Worm (Caenorhabditis elegans): Measurements from ENCODE around the gene nkb-3.

The nkb-3 gene

DNA sequence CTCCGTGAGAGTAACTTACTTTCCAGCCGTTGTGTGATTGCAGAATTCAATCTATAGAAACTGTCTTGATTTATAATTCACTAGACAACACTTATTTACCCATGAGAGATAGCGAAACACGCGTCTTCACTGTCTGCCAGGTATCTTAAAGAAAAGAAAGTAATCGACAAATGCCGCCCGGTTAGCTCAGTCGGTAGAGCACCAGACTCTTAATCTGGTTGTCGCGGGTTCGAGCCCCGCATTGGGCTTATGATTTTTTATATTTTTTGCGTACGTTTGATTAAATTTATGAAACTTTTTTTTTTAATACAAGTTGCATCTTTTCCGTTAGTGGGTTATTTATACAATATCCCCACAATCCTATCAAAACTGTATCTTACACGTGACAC is 11.7 kb upstream of the nkb-3 start (continued):
- no peak for TF ChIP-seq xnd-1 (tag; optimal IDR thresholded peaks at IDR 0.05)
- TF ChIP-seq athp-1 (tag; optimal IDR thresholded peaks at IDR 0.05) = peak; percentile 9
- no peak for TF ChIP-seq egl-18 (GFP tag; IDR thresholded peaks at IDR 0.05)
- TF ChIP-seq F57A8.1 (GFP tag; optimal IDR thresholded peaks at IDR 0.05) = peak; percentile 51
- no peak for TF ChIP-seq hlh-26 (GFP tag; conservative IDR thresholded peaks at IDR 0.05)
- peak; percentile 56 for TF ChIP-seq ZK185.1 (tag; optimal IDR thresholded peaks at IDR 0.05; ENCODE audit: poor library complexity, severe bottlenecking)
- 0 out of 2 replicates have a peak, but pooled peaks have one; percentile 18 for TF ChIP-seq egrh-3 (GFP tag; IDR thresholded peaks at IDR 0.05)
- TF ChIP-seq let-526 (GFP tag; IDR thresholded peaks at IDR 0.05) = no peak
- TF ChIP-seq rec-8 (tag; optimal IDR thresholded peaks at IDR 0.05) = peak in 1 of 2 experiments; percentile 25
- TF ChIP-seq ceh-91 (GFP tag; IDR thresholded peaks at IDR 0.05) = no peak
- no peak for TF ChIP-seq Y79H2A.3 (GFP tag; conservative IDR thresholded peaks at IDR 0.05)
- TF ChIP-seq F49E8.2 (tag; optimal IDR thresholded peaks at IDR 0.05; ENCODE audit: insufficient read depth) = no peak
- TF ChIP-seq D2030.7 (GFP tag; IDR thresholded peaks at IDR 0.05) = peak; percentile 63
- no peak for TF ChIP-seq bed-1 (GFP tag; IDR thresholded peaks at IDR 0.05)
- TF ChIP-seq egl-44 (GFP tag; IDR thresholded peaks at IDR 0.05) = no peak
- no peak for TF ChIP-seq somi-1 (GFP tag; optimal IDR thresholded peaks at IDR 0.05)
- TF ChIP-seq ceh-27 (GFP tag; optimal IDR thresholded peaks at IDR 0.05) = peak; percentile 2
- TF ChIP-seq sea-2 (GFP tag; IDR thresholded peaks at IDR 0.05) = no peak
- peak; percentile 3 for TF ChIP-seq snpc-4 (GFP tag; optimal IDR thresholded peaks at IDR 0.05)
- TF ChIP-seq snpc-4 (tag; optimal IDR thresholded peaks at IDR 0.05) = no peak
- peak; percentile 68 for TF ChIP-seq hmg-1.2 (GFP tag; IDR thresholded peaks at IDR 0.05)
- no peak for TF ChIP-seq snpc-1.3 (tag; optimal IDR thresholded peaks at IDR 0.05; ENCODE audit: insufficient read depth)
- TF ChIP-seq ztf-25 (GFP tag; IDR thresholded peaks at IDR 0.05) = peak; percentile 76; the same call in 1 of the 2 replicates

DNA sequence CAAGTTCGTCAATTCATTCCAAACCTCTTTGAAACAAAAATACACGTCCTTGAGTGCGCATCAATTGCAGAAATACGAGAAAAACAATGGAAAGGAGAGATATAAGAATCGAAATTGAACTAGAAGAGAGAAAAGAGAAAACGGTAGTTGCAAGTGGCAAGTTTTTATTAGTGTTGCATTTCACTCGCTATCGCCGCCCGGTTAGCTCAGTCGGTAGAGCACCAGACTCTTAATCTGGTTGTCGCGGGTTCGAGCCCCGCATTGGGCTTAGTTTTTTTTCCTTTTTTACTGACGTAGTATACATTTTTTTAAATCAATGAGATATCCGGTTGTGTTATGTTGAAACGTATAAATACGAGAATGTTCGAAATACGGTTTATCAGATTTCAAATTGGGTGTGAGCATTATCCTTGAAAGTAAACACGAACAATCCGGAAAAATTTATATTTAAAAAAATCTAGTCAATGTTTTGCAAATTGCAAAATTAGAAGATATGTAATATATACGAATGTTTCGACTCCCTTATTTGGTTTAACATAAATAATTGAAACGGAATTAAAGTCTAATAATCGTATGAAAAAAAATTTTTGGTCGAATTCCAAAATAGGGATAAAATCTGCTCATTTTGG is 11.2 kb upstream of the nkb-3 start:
- TF ChIP-seq lsl-1 (GFP tag; optimal IDR thresholded peaks at IDR 0.05) (no peak), ceh-79 (tag; optimal IDR thresholded peaks at IDR 0.05) (no peak), egl-44 (GFP tag; IDR thresholded peaks at IDR 0.05) (peak; percentile 54; the same call in 1 of the 2 replicates), egrh-3 (GFP tag; IDR thresholded peaks at IDR 0.05) (0 out of 2 replicates have a peak, but pooled peaks have one; percentile 11), lin-26 (GFP tag; IDR thresholded peaks at IDR 0.05) (peak; percentile 91), zim-3 (tag; optimal IDR thresholded peaks at IDR 0.05) (peak; percentile 39), unc-130 (GFP tag; optimal IDR thresholded peaks at IDR 0.05) (no peak), B0336.3 (GFP tag; IDR thresholded peaks at IDR 0.05) (no peak), ceh-100 (GFP tag; IDR thresholded peaks at IDR 0.05) (peak; percentile 60; the same call in 1 of the 2 replicates), T07F8.4 (tag; optimal IDR thresholded peaks at IDR 0.05) (peak; percentile 40), Y79H2A.3 (GFP tag; conservative IDR thresholded peaks at IDR 0.05) (no peak), ama-1 (optimal IDR thresholded peaks at IDR 0.05) (no peak), ama-1 (GFP tag; optimal IDR thresholded peaks at IDR 0.05) (peak in 1 of 2 experiments; percentile 50), ets-4 (GFP tag; optimal IDR thresholded peaks at IDR 0.05) (no peak), hmg-20 (GFP tag; IDR thresholded peaks at IDR 0.05) (peak; percentile 44; the same call in 1 of the 2 replicates), lin-35 (GFP tag; optimal IDR thresholded peaks at IDR 0.05) (peak in 1 of 3 experiments; percentile 31), gei-17 (GFP tag; optimal IDR thresholded peaks at IDR 0.05) (no peak), madf-10 (tag; optimal IDR thresholded peaks at IDR 0.05) (peak; percentile 49), nfya-2 (GFP tag; IDR thresholded peaks at IDR 0.05) (no peak), lir-1 (GFP tag; conservative IDR thresholded peaks at IDR 0.05) (no peak), ekl-4 (GFP tag; IDR thresholded peaks at IDR 0.05) (peak; percentile 43; the same call in 1 of the 2 replicates), B0035.1 (tag; optimal IDR thresholded peaks at IDR 0.05) (no peak), cebp-1 (GFP tag; IDR thresholded peaks at IDR 0.05) (no peak), cebp-1 (tag; optimal IDR thresholded peaks at IDR 0.05) (no peak), F52B5.7 (tag; optimal IDR thresholded peaks at IDR 0.05) (no peak), efl-1 (GFP tag; optimal IDR thresholded peaks at IDR 0.05) (no peak), atf-7 (tag; optimal IDR thresholded peaks at IDR 0.05) (peak; percentile 18), F57C9.4 (tag; optimal IDR thresholded peaks at IDR 0.05) (no peak)

Data from whole organism, young adult.